Fruit fly (Drosophila melanogaster): Measurements from ENCODE around the gene pn.

pn gene

DNA sequence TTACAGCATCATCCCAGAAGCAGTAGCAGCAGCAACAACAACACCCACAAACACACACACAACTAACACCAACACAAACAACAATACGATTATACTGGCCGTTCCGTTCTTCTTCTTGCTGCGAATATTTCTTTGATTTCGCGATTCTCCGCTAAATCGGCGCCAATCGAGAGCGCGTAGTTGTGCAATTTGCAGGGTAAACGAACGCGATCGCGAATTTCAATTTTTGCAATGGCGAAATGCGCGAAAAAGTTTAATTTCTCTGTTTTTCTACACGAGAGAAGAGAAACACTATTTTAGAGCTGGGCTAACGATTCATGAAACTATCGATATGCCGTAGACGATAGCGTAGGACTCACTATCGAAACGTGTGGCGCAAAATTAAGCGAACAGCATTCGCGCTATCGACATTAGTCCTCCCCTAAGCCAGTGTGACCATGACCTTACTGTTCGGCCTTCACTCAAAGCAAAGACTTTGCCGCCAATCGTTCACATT lies 22.3 kb upstream of the pn start, which contains the start of gene wapl (continued):
- TF ChIP-seq NfI (GFP tag; optimal IDR thresholded peaks at IDR 0.05) (no peak), Six4 (GFP tag; optimal IDR thresholded peaks at IDR 0.05) (no peak), Aef1 (GFP tag; IDR thresholded peaks at IDR 0.05) (no peak), unpg (GFP tag; optimal IDR thresholded peaks at IDR 0.05) (peak; percentile 3), gce (GFP tag; IDR thresholded peaks at IDR 0.05) (no peak), Hand (GFP tag; optimal IDR thresholded peaks at IDR 0.05) (no peak), shn (GFP tag; optimal IDR thresholded peaks at IDR 0.05) (no peak), nau (GFP tag; optimal IDR thresholded peaks at IDR 0.05) (no peak), fd3F (GFP tag; optimal IDR thresholded peaks at IDR 0.05) (no peak), zfh1 (GFP tag; IDR thresholded peaks at IDR 0.05) (no peak), klu (GFP tag; IDR thresholded peaks at IDR 0.05) (no peak), salm (tag; optimal IDR thresholded peaks at IDR 0.05) (no peak), CG8388 (GFP tag; optimal IDR thresholded peaks at IDR 0.05) (no peak), fd64A (GFP tag; optimal IDR thresholded peaks at IDR 0.05) (no peak), CG16813 (GFP tag; IDR thresholded peaks at IDR 0.05; ENCODE audit: partially characterized antibody) (peak; percentile 93), CG17568 (GFP tag; optimal IDR thresholded peaks at IDR 0.05) (no peak), fru (optimal IDR thresholded peaks at IDR 0.05) (no peak), CG1024 (GFP tag; IDR thresholded peaks at IDR 0.05) (no peak), cad (GFP tag; optimal IDR thresholded peaks at IDR 0.05) (no peak), trh (GFP tag; optimal IDR thresholded peaks at IDR 0.05) (no peak), chif (GFP tag; optimal IDR thresholded peaks at IDR 0.05) (peak in 1 of 2 experiments; percentile 17), Chrac-16 (GFP tag; optimal IDR thresholded peaks at IDR 0.05) (no peak), CG12071 (GFP tag; optimal IDR thresholded peaks at IDR 0.05) (no peak), CG18011 (GFP tag; optimal IDR thresholded peaks at IDR 0.05) (no peak), PHDP (tag; optimal IDR thresholded peaks at IDR 0.05) (no peak), sens-2 (GFP tag; IDR thresholded peaks at IDR 0.05) (no peak), zfh2 (GFP tag; optimal IDR thresholded peaks at IDR 0.05) (no peak), peb (GFP tag; IDR thresholded peaks at IDR 0.05) (no peak), sisA (GFP tag; IDR thresholded peaks at IDR 0.05) (0 out of 2 replicates have a peak, but pooled peaks have one; percentile 8), Dip2 (GFP tag; IDR thresholded peaks at IDR 0.05) (no peak), CG7357 (GFP tag; IDR thresholded peaks at IDR 0.05) (no peak), CG18476 (GFP tag; optimal IDR thresholded peaks at IDR 0.05) (no peak), ind (GFP tag; optimal IDR thresholded peaks at IDR 0.05) (no peak), kni (GFP tag; optimal IDR thresholded peaks at IDR 0.05) (no peak), Ptx1 (GFP tag; IDR thresholded peaks at IDR 0.05) (0 out of 2 replicates have a peak, but pooled peaks have one; percentile 10), CG11504 (tag; optimal IDR thresholded peaks at IDR 0.05) (no peak), dmrt99B (tag; optimal IDR thresholded peaks at IDR 0.05) (no peak), jing (GFP tag; optimal IDR thresholded peaks at IDR 0.05) (no peak), corto (GFP tag; optimal IDR thresholded peaks at IDR 0.05) (no peak), tup (GFP tag; optimal IDR thresholded peaks at IDR 0.05) (no peak), mam (GFP tag; optimal IDR thresholded peaks at IDR 0.05) (peak; percentile 24), CG10565 (GFP tag; optimal IDR thresholded peaks at IDR 0.05) (no peak), Adf1 (GFP tag; IDR thresholded peaks at IDR 0.05) (no peak), CG17802 (tag; optimal IDR thresholded peaks at IDR 0.05) (no peak), jumu (GFP tag; optimal IDR thresholded peaks at IDR 0.05) (peak; percentile 25), CG15601 (tag; optimal IDR thresholded peaks at IDR 0.05) (peak; percentile 11), CG4730 (GFP tag; IDR thresholded peaks at IDR 0.05) (no peak), bigmax (GFP tag; optimal IDR thresholded peaks at IDR 0.05) (no peak), HLHmδ (GFP tag; optimal IDR thresholded peaks at IDR 0.05) (no peak), hkb (optimal IDR thresholded peaks at IDR 0.05) (no peak), hkb (GFP tag; IDR thresholded peaks at IDR 0.05) (no peak), sug (tag; optimal IDR thresholded peaks at IDR 0.05) (peak; percentile 49)
